Fruit fly (Drosophila melanogaster) whole organism, prepupa: ENCODE results near the gene Or65c.

ENCODE experiments used
- Blimp-1 ChIP-seq: fragments of 200-800 bp; sonication (Bioruptor generic); optimal IDR thresholded peaks from 3 replicates; lab custom pipeline; 2017; ENCODE audit warnings: missing biosample characterization, missing genetic modification characterization, mild to moderate bottlenecking, moderate library complexity, missing genetic modification reagents
- CG10631 ChIP-seq: fragments of 200-800 bp; sonication (Bioruptor generic); optimal IDR thresholded peaks from 2 replicates; lab custom pipeline; 2016; ENCODE audit warnings: missing biosample characterization, missing genetic modification characterization
- CG10669 ChIP-seq: fragments of 200-800 bp; sonication (Bioruptor generic); optimal IDR thresholded peaks from 3 replicates; lab custom pipeline; 2018; ENCODE audit warnings: missing biosample characterization, mild to moderate bottlenecking, missing genetic modification characterization, moderate library complexity
- CG11294 ChIP-seq: fragments of 200-800 bp; sonication (Bioruptor generic); IDR thresholded peaks from 2 replicates; pipeline ENCODE4 v1.3.6; 2022; ENCODE audit warnings: missing biosample characterization, missing genetic modification characterization
- CG11762 ChIP-seq: fragments of 200-800 bp; sonication (Bioruptor generic); optimal IDR thresholded peaks from 3 replicates; lab custom pipeline; 2016; ENCODE audit warnings: missing biosample characterization, missing genetic modification characterization; ENCODE audit not compliant: insufficient read depth
- CG11902 ChIP-seq: fragments of 200-800 bp; sonication (Bioruptor generic); optimal IDR thresholded peaks from 3 replicates; lab custom pipeline; 2016; ENCODE audit warnings: missing biosample characterization, missing genetic modification characterization
- CG15336 ChIP-seq: fragments of 200-800 bp; sonication (Bioruptor generic); IDR thresholded peaks from 2 replicates; pipeline ENCODE4 v1.3.6; 2022; ENCODE audit warnings: missing biosample characterization, missing genetic modification characterization
- CG1621 ChIP-seq: fragments of 200-800 bp; sonication (Bioruptor generic); optimal IDR thresholded peaks from 3 replicates; lab custom pipeline; 2018; ENCODE audit warnings: missing biosample characterization, mild to moderate bottlenecking, missing genetic modification characterization
- CG16779 ChIP-seq: fragments of 200-800 bp; sonication (Bioruptor generic); optimal IDR thresholded peaks from 3 replicates; lab custom pipeline; 2017; ENCODE audit warnings: missing biosample characterization, mild to moderate bottlenecking, missing genetic modification characterization
- CG32006 ChIP-seq: fragments of 200-800 bp; sonication (Bioruptor generic); optimal IDR thresholded peaks from 3 replicates; lab custom pipeline; 2017; ENCODE audit warnings: missing biosample characterization, mild to moderate bottlenecking, missing genetic modification characterization
- CG3919 ChIP-seq: fragments of 200-800 bp; sonication (Bioruptor generic); optimal IDR thresholded peaks from 3 replicates; lab custom pipeline; 2016; ENCODE audit warnings: missing biosample characterization, missing genetic modification characterization
- CG4318 ChIP-seq: fragments of 200-800 bp; sonication (Bioruptor generic); optimal IDR thresholded peaks from 3 replicates; lab custom pipeline; 2017; ENCODE audit warnings: missing biosample characterization, mild to moderate bottlenecking, missing genetic modification characterization
- CG6163 ChIP-seq: fragments of 200-800 bp; sonication (Bioruptor generic); IDR thresholded peaks from 3 replicates; pipeline ENCODE4 v1.3.6; 2022; ENCODE audit warnings: missing biosample characterization, missing genetic modification characterization
- CG6276 ChIP-seq: fragments of 200-800 bp; sonication (Bioruptor generic); optimal IDR thresholded peaks from 2 replicates; lab custom pipeline; 2017; ENCODE audit warnings: missing biosample characterization, mild to moderate bottlenecking, missing genetic modification characterization
- CG6808 ChIP-seq: fragments of 200-800 bp; sonication (Bioruptor generic); optimal IDR thresholded peaks from 3 replicates; lab custom pipeline; 2017; ENCODE audit warnings: missing biosample characterization, missing genetic modification characterization, mild to moderate bottlenecking, moderate library complexity, missing genetic modification reagents
- CG6854 ChIP-seq: fragments of 200-800 bp; sonication (Bioruptor generic); optimal IDR thresholded peaks from 2 replicates; lab custom pipeline; 2017; ENCODE audit warnings: missing biosample characterization, mild to moderate bottlenecking, missing genetic modification characterization
- CG7368 ChIP-seq: fragments of 200-800 bp; sonication (Bioruptor generic); optimal IDR thresholded peaks from 3 replicates; lab custom pipeline; 2016; ENCODE audit warnings: missing biosample characterization, missing genetic modification characterization
- CG8119 ChIP-seq: fragments of 200-800 bp; sonication (Bioruptor generic); IDR thresholded peaks from 3 replicates; pipeline ENCODE4 v1.3.6; 2022; ENCODE audit warnings: missing biosample characterization, missing genetic modification characterization
- CG8319 ChIP-seq: fragments of 200-800 bp; sonication (Bioruptor generic); optimal IDR thresholded peaks from 3 replicates; lab custom pipeline; 2016; ENCODE audit warnings: missing biosample characterization, missing genetic modification characterization
- Eip75B ChIP-seq: fragments of 200-800 bp; sonication (Bioruptor generic); optimal IDR thresholded peaks from 3 replicates; lab custom pipeline; 2016; ENCODE audit warnings: missing biosample characterization, missing genetic modification characterization
- Eip78C ChIP-seq: fragments of 200-800 bp; sonication (Bioruptor generic); peaks from one replicate; lab custom pipeline; 2016; ENCODE audit warnings: missing biosample characterization, missing genetic modification characterization
- Ets96B ChIP-seq: fragments of 200-800 bp; optimal IDR thresholded peaks from 2 replicates; lab custom pipeline; 2019; ENCODE audit warnings: missing biosample characterization, mild to moderate bottlenecking, missing genetic modification characterization, moderate library complexity
- Gug ChIP-seq: fragments of 200-800 bp; sonication (Bioruptor generic); IDR thresholded peaks from 2 replicates; pipeline ENCODE4 v1.3.6; 2022; ENCODE audit warnings: missing biosample characterization, missing genetic modification characterization
- Hr39 ChIP-seq: fragments of 200-800 bp; sonication (Bioruptor generic); optimal IDR thresholded peaks from 2 replicates; lab custom pipeline; 2016; ENCODE audit warnings: missing biosample characterization, missing genetic modification characterization
- Hr4 ChIP-seq: fragments of 200-800 bp; sonication (Bioruptor generic); optimal IDR thresholded peaks from 3 replicates; lab custom pipeline; 2016; ENCODE audit warnings: missing biosample characterization, missing genetic modification characterization
- Lpt ChIP-seq: fragments of 200-800 bp; sonication (Bioruptor generic); optimal IDR thresholded peaks from 3 replicates; lab custom pipeline; 2016; ENCODE audit warnings: missing biosample characterization, missing genetic modification characterization
- Met ChIP-seq: fragments of 200-800 bp; sonication (Bioruptor generic); optimal IDR thresholded peaks from 3 replicates; lab custom pipeline; 2016; ENCODE audit warnings: missing biosample characterization, missing genetic modification characterization
- OdsH ChIP-seq: fragments of 200-800 bp; sonication (Bioruptor generic); optimal IDR thresholded peaks from 3 replicates; lab custom pipeline; 2016; ENCODE audit warnings: missing biosample characterization, missing genetic modification characterization
- Smox ChIP-seq: fragments of 200-800 bp; sonication (Bioruptor generic); optimal IDR thresholded peaks from 3 replicates; lab custom pipeline; 2016; ENCODE audit warnings: missing biosample characterization, missing genetic modification characterization
- Sox14 ChIP-seq: fragments of 200-800 bp; sonication (Bioruptor generic); optimal IDR thresholded peaks from 3 replicates; lab custom pipeline; 2016; ENCODE audit warnings: missing biosample characterization, missing genetic modification characterization
- achi ChIP-seq: fragments of 200-800 bp; sonication (Bioruptor generic); optimal IDR thresholded peaks from 3 replicates; lab custom pipeline; 2016; ENCODE audit warnings: missing biosample characterization, missing genetic modification characterization
- acj6 ChIP-seq: fragments of 200-800 bp; sonication (Bioruptor generic); optimal IDR thresholded peaks from 3 replicates; lab custom pipeline; 2016; ENCODE audit warnings: missing biosample characterization, missing genetic modification characterization
- cyc ChIP-seq: fragments of 200-800 bp; sonication (Bioruptor generic); optimal IDR thresholded peaks from 3 replicates; lab custom pipeline; 2016; ENCODE audit warnings: missing biosample characterization, missing genetic modification characterization
- dac ChIP-seq: fragments of 200-800 bp; sonication (Bioruptor generic); optimal IDR thresholded peaks from 2 replicates; lab custom pipeline; 2017; ENCODE audit warnings: missing biosample characterization, mild to moderate bottlenecking, missing genetic modification characterization
- dsx ChIP-seq: fragments of 200-800 bp; optimal IDR thresholded peaks from 3 replicates; lab custom pipeline; 2019; ENCODE audit warnings: missing biosample characterization, mild to moderate bottlenecking, missing genetic modification characterization, moderate library complexity; ENCODE audit not compliant: poor library complexity, severe bottlenecking
- eg ChIP-seq: fragments of 200-800 bp; sonication (Bioruptor generic); IDR thresholded peaks from 3 replicates; pipeline ENCODE4 v1.3.6; 2022; ENCODE audit warnings: missing biosample characterization, missing genetic modification characterization
- esn ChIP-seq: fragments of 200-800 bp; sonication (Bioruptor generic); optimal IDR thresholded peaks from 2 replicates; lab custom pipeline; 2016; ENCODE audit warnings: missing biosample characterization, mild to moderate bottlenecking, missing genetic modification characterization, moderate library complexity
- fd59A ChIP-seq: fragments of 200-800 bp; sonication (Bioruptor generic); optimal IDR thresholded peaks from 2 replicates; lab custom pipeline; 2017; ENCODE audit warnings: missing biosample characterization, mild to moderate bottlenecking, missing genetic modification characterization, missing genetic modification reagents
- fd85E ChIP-seq: fragments of 200-800 bp; sonication (Bioruptor generic); optimal IDR thresholded peaks from 3 replicates; lab custom pipeline; 2016; ENCODE audit warnings: missing biosample characterization, missing genetic modification characterization
- fkh ChIP-seq: fragments of 200-800 bp; sonication (Bioruptor generic); optimal IDR thresholded peaks from 3 replicates; lab custom pipeline; 2017; ENCODE audit warnings: missing biosample characterization, mild to moderate bottlenecking, missing genetic modification characterization, moderate library complexity
- net ChIP-seq: fragments of 200-800 bp; sonication (Bioruptor generic); optimal IDR thresholded peaks from 3 replicates; lab custom pipeline; 2016; ENCODE audit warnings: missing biosample characterization, missing genetic modification characterization
- pdm3 ChIP-seq: fragments of 200-800 bp; sonication (Bioruptor generic); optimal IDR thresholded peaks from 3 replicates; lab custom pipeline; 2016; ENCODE audit warnings: missing biosample characterization, missing genetic modification characterization
- spab ChIP-seq: fragments of 200-800 bp; sonication (Bioruptor generic); optimal IDR thresholded peaks from 2 replicates; lab custom pipeline; 2017; ENCODE audit warnings: missing biosample characterization, mild to moderate bottlenecking, missing genetic modification characterization, missing genetic modification reagents
- ss ChIP-seq, 2 experiments: fragments of 200-800 bp; sonication (Bioruptor generic); optimal IDR thresholded peaks; 2 replicates in 1 of 2; 3 replicates in 1 of 2; lab custom pipeline; 2017 to 2018; ENCODE audit warnings: mild to moderate bottlenecking in 2 of 2, missing biosample characterization in 2 of 2, missing genetic modification characterization in 2 of 2, moderate library complexity in 1 of 2
- svp ChIP-seq: fragments of 200-800 bp; sonication (Bioruptor generic); peaks from one replicate; lab custom pipeline; 2016; ENCODE audit warnings: missing biosample characterization, missing genetic modification characterization
- vri ChIP-seq: fragments of 200-800 bp; sonication (Bioruptor generic); optimal IDR thresholded peaks from 3 replicates; lab custom pipeline; 2016; ENCODE audit warnings: missing biosample characterization, mild to moderate bottlenecking, missing genetic modification characterization

The Or65c gene

DNA sequence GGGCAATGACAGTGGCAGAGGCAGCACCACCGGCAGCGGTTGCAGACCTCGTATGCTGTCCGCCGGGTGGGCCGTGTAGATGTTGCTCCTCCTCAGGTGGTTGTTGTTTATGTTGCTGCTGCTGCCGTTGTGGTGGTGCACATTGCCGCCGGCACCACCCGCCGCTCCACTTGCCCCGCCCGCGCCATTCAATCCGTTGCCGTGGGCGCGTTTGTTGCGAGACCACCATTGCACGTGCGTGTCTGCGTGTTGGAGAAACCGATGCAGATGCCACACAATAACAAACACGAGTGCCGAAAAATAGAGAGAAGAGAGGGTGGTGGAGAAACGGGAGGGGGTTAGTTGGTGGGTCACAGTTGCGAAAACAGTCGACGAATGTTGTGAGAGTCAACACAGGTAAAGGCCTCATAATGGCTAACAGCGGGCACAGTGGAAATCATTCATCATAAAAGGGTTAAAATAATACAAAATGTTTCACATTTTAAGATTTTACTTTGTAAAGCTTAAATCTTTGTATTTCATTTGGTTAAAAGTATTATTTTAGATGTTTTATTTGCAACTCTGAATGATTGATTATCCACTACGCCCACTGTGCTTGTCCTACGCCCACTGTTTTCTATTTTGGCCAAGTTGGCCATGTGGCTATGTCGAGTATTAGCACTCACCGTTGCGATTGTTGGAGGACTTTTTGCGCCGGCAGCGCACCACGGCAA, 4.1 kb downstream of the Or65c start:
- TF ChIP-seq CG7368 (GFP tag; lab: Kevin White, UChicago), result no peak
- peak; percentile 26 for TF ChIP-seq pdm3
- peak; percentile 10 for TF ChIP-seq CG10669 (GFP tag; lab: Kevin White, UChicago)
- peak; percentile 36 for TF ChIP-seq dac (GFP tag; lab: Kevin White, UChicago)
- no peak for TF ChIP-seq CG6854
- TF ChIP-seq Ets96B (tag; lab: Kevin White, UChicago), result peak; percentile 25
- no peak for TF ChIP-seq Blimp-1
- peak; percentile 85 for TF ChIP-seq Eip78C (GFP tag; lab: Kevin White, UChicago)
- TF ChIP-seq CG6163, result peak; percentile 72
- TF ChIP-seq CG1621, result no peak
- TF ChIP-seq eg (GFP tag; lab: Robert Waterston, UW), result peak; percentile 67; the same call in 2 of the 3 replicates
- peak; percentile 45 for TF ChIP-seq svp (GFP tag; lab: Kevin White, UChicago)
- TF ChIP-seq Sox14, result peak; percentile 13
- peak; percentile 68 for TF ChIP-seq CG32006
- no peak for TF ChIP-seq fd59A (GFP tag; lab: Kevin White, UChicago)
- TF ChIP-seq CG3919 (GFP tag; lab: Kevin White, UChicago), result peak; percentile 31
- TF ChIP-seq esn (GFP tag; lab: Kevin White, UChicago), result no peak
- peak; percentile 19 for TF ChIP-seq Lpt (GFP tag; lab: Kevin White, UChicago)
- TF ChIP-seq OdsH (GFP tag; lab: Kevin White, UChicago), result peak; percentile 31
- TF ChIP-seq cyc (GFP tag; lab: Kevin White, UChicago), result no peak
- peak; percentile 73 for TF ChIP-seq Hr4
- peak; percentile 78 for TF ChIP-seq CG15336 (GFP tag; lab: Robert Waterston, UW)
- TF ChIP-seq achi (GFP tag; lab: Kevin White, UChicago), result peak; percentile 14
- TF ChIP-seq Smox (GFP tag; lab: Kevin White, UChicago), result no peak
- peak; percentile 16 for TF ChIP-seq CG10631 (GFP tag; lab: Kevin White, UChicago)
- peak; percentile 27 for TF ChIP-seq acj6 (GFP tag; lab: Kevin White, UChicago)
- peak; percentile 7 for TF ChIP-seq CG6808 (GFP tag; lab: Kevin White, UChicago)
- peak in 1 of 2 experiments; percentile 83 for TF ChIP-seq ss (GFP tag; optimal IDR thresholded peaks at IDR 0.05; lab: Kevin White, UChicago)
- TF ChIP-seq net, result peak; percentile 17
- peak; percentile 84 for TF ChIP-seq CG8119 (GFP tag; lab: Robert Waterston, UW)
- no peak for TF ChIP-seq vri (GFP tag; lab: Kevin White, UChicago)
- peak; percentile 69 for TF ChIP-seq CG6276 (GFP tag; lab: Kevin White, UChicago)
- peak; percentile 56 for TF ChIP-seq CG4318 (GFP tag; lab: Kevin White, UChicago)
- TF ChIP-seq CG16779 (tag; lab: Kevin White, UChicago), result peak; percentile 2
- no peak for TF ChIP-seq CG11294 (GFP tag; lab: Robert Waterston, UW)

DNA sequence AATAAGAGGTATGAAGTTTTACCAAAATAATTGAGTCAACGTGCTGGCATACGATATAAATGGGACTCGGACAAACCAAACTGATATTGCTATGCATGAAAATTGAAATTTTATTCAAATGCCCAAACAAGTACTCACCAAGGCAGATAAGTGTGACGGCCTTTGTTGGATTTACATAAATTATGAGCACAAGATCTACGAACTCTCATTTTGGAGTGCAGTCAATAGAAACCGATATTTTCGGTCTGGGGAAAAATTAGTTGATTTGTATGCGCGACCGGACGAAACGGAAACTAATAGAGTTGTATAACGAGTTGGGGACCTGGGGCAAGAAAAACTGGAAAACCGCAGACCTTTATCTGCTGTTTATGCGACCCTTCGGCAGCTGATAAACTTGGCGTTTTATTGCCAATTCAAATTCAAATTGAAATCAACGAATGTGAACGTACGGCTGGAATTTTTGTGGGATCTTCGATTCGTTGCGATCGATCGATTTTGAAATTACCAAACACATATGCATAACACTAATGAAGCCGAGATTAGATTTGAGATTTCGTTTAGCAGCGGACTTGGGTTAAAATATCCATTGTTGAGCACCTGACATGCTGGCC, 8.9 kb downstream of the Or65c start:
- no peak for TF ChIP-seq Met (GFP tag; lab: Kevin White, UChicago)
- no peak for TF ChIP-seq CG6854

DNA sequence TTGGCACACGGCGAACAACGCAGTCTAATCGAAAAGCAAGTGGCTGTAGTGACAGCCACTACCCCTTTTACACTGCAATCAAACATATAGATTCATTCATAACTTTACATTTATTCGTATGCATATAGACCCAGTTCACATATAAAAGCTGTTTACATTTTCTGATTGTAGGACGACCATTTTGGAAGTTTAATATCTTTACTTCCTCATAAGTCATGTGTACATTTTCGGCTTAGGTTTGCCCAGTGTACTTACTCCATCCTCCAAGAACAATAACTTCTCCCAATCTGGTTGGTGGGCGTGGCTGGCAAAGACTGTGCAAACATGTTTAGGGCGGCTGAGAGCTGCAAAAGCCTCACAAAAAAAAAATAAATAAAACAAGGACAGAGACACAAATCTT, 10.9 kb downstream of the Or65c start:
- no peak for TF ChIP-seq CG11762 (GFP tag; lab: Kevin White, UChicago)
- no peak for TF ChIP-seq Lpt (GFP tag; lab: Kevin White, UChicago)
- TF ChIP-seq CG11902 (GFP tag; lab: Kevin White, UChicago), result no peak
- TF ChIP-seq fkh (GFP tag; lab: Kevin White, UChicago), result no peak
- TF ChIP-seq CG16779 (tag; lab: Kevin White, UChicago), result no peak
- no peak for TF ChIP-seq fd85E (GFP tag; lab: Kevin White, UChicago)
- TF ChIP-seq CG10631 (GFP tag; lab: Kevin White, UChicago), result peak; percentile 10
- peak; percentile 8 for TF ChIP-seq Hr39
- TF ChIP-seq CG8319 (GFP tag; lab: Kevin White, UChicago), result no peak
- TF ChIP-seq net, result no peak
- TF ChIP-seq Eip75B, result no peak
- TF ChIP-seq CG8119 (GFP tag; lab: Robert Waterston, UW), result no peak
- no peak for TF ChIP-seq vri (GFP tag; lab: Kevin White, UChicago)
- no peak for TF ChIP-seq CG11294 (GFP tag; lab: Robert Waterston, UW)
- peak; percentile 14 for TF ChIP-seq Hr4
- no peak for TF ChIP-seq CG4318 (GFP tag; lab: Kevin White, UChicago)
- TF ChIP-seq dsx (GFP tag; lab: Kevin White, UChicago), result no peak
- TF ChIP-seq Gug (GFP tag; lab: Robert Waterston, UW), result no peak
- TF ChIP-seq CG10669 (GFP tag; lab: Kevin White, UChicago), result peak; percentile 10
- no peak for TF ChIP-seq CG3919 (GFP tag; lab: Kevin White, UChicago)
- peak; percentile 7 for TF ChIP-seq spab (GFP tag; lab: Kevin White, UChicago)
- peak; percentile 24 for TF ChIP-seq Ets96B (tag; lab: Kevin White, UChicago)
